Worm (Caenorhabditis elegans): ENCODE measurements around the gene lgc-25.

Gene lgc-25

ce11 chrX:14164234-14164633 lies 2.7 kb upstream of the lgc-25 start, which contains the start of gene vha-20 (continued):
- TF ChIP-seq T07F8.4 (tag; optimal IDR thresholded peaks at IDR 0.05), result no peak
- no peak for TF ChIP-seq attf-3 (GFP tag; conservative IDR thresholded peaks at IDR 0.05)
- no peak for TF ChIP-seq aptf-3 (GFP tag; IDR thresholded peaks at IDR 0.05)
- no peak for TF ChIP-seq F57C9.4 (tag; optimal IDR thresholded peaks at IDR 0.05)
- no peak for TF ChIP-seq B0019.2 (GFP tag; conservative IDR thresholded peaks at IDR 0.05)
- TF ChIP-seq hrde-1 (tag; optimal IDR thresholded peaks at IDR 0.05; ENCODE audit: borderline replicate concordance), result no peak
- no peak for TF ChIP-seq ekl-4 (GFP tag; IDR thresholded peaks at IDR 0.05)
- TF ChIP-seq lin-40 (tag; optimal IDR thresholded peaks at IDR 0.05), result no peak
- no peak for TF ChIP-seq madf-6 (GFP tag; IDR thresholded peaks at IDR 0.05)
- TF ChIP-seq cebp-1 (GFP tag; IDR thresholded peaks at IDR 0.05), result no peak
- TF ChIP-seq cebp-1 (tag; optimal IDR thresholded peaks at IDR 0.05), result peak; percentile 13
- TF ChIP-seq F22D6.2 (tag; optimal IDR thresholded peaks at IDR 0.05), result no peak
- TF ChIP-seq B0336.3 (GFP tag; IDR thresholded peaks at IDR 0.05), result peak; percentile 35; the same call in 1 of the 2 replicates
- no peak for TF ChIP-seq F49E8.2 (tag; optimal IDR thresholded peaks at IDR 0.05; ENCODE audit: insufficient read depth)
- TF ChIP-seq atf-7 (tag; optimal IDR thresholded peaks at IDR 0.05), result no peak
- TF ChIP-seq Y95B8A.8 (GFP tag; IDR thresholded peaks at IDR 0.05), result 0 out of 2 replicates have a peak, but pooled peaks have one; percentile 6
- TF ChIP-seq somi-1 (GFP tag; optimal IDR thresholded peaks at IDR 0.05), result no peak
- no peak for TF ChIP-seq C17E4.6 (GFP tag; IDR thresholded peaks at IDR 0.05)
- 0 out of 2 replicates have a peak, but pooled peaks have one; percentile 8 for TF ChIP-seq zfh-2 (GFP tag; conservative IDR thresholded peaks at IDR 0.05)
- no peak for TF ChIP-seq lag-1 (GFP tag; IDR thresholded peaks at IDR 0.05)
- TF ChIP-seq chd-7 (tag; optimal IDR thresholded peaks at IDR 0.05), result peak; percentile 55
- TF ChIP-seq attf-5 (GFP tag; optimal IDR thresholded peaks at IDR 0.05), result no peak
- no peak for TF ChIP-seq lin-26 (GFP tag; IDR thresholded peaks at IDR 0.05)
- no peak for TF ChIP-seq nfya-1 (tag; optimal IDR thresholded peaks at IDR 0.05; ENCODE audit: borderline replicate concordance, insufficient read depth)
- TF ChIP-seq Y67H2A.10 (GFP tag; conservative IDR thresholded peaks at IDR 0.05), result no peak
- TF ChIP-seq mcd-1 (GFP tag; IDR thresholded peaks at IDR 0.05), result peak; percentile 33; the same call in 1 of the 2 replicates
- TF ChIP-seq ceh-40 (GFP tag; IDR thresholded peaks at IDR 0.05), result no peak
- peak; percentile 25; the same call in 1 of the 2 replicates for TF ChIP-seq Y56A3A.18 (GFP tag; IDR thresholded peaks at IDR 0.05)
- TF ChIP-seq repo-1 (tag; optimal IDR thresholded peaks at IDR 0.05), result peak; percentile 11
- no peak for TF ChIP-seq K11D2.4 (GFP tag; IDR thresholded peaks at IDR 0.05)
- TF ChIP-seq aptf-2 (GFP tag; conservative IDR thresholded peaks at IDR 0.05), result no peak
- no peak for TF ChIP-seq ceh-100 (GFP tag; IDR thresholded peaks at IDR 0.05)
- TF ChIP-seq ztf-28 (GFP tag; IDR thresholded peaks at IDR 0.05), result no peak
- TF ChIP-seq ets-4 (GFP tag; optimal IDR thresholded peaks at IDR 0.05), result no peak
- TF ChIP-seq F52B5.7 (tag; optimal IDR thresholded peaks at IDR 0.05), result peak; percentile 13
- no peak for TF ChIP-seq unc-130 (GFP tag; optimal IDR thresholded peaks at IDR 0.05)
- no peak for TF ChIP-seq hlh-12 (tag; optimal IDR thresholded peaks at IDR 0.05)
- no peak for TF ChIP-seq hmg-1.2 (GFP tag; IDR thresholded peaks at IDR 0.05)
- no peak for TF ChIP-seq ztf-6 (GFP tag; IDR thresholded peaks at IDR 0.05)
- no peak for TF ChIP-seq ztf-18 (tag; optimal IDR thresholded peaks at IDR 0.05)
- TF ChIP-seq nhr-27 (tag; optimal IDR thresholded peaks at IDR 0.05), result no peak
- no peak for TF ChIP-seq F23B12.7 (tag; optimal IDR thresholded peaks at IDR 0.05; ENCODE audit: insufficient read depth)
- no peak for TF ChIP-seq ceh-27 (GFP tag; optimal IDR thresholded peaks at IDR 0.05)
- TF ChIP-seq dpl-1 (GFP tag; optimal IDR thresholded peaks at IDR 0.05), result no peak
- TF ChIP-seq egl-44 (GFP tag; IDR thresholded peaks at IDR 0.05), result 0 out of 2 replicates have a peak, but pooled peaks have one; percentile 19
- TF ChIP-seq die-1 (tag; optimal IDR thresholded peaks at IDR 0.05), result no peak
- peak in 1 of 2 experiments; percentile 16 for TF ChIP-seq let-607 (tag; optimal IDR thresholded peaks at IDR 0.05)
- no peak for TF ChIP-seq him-1 (tag; optimal IDR thresholded peaks at IDR 0.05)
- no peak for TF ChIP-seq bed-2 (GFP tag; IDR thresholded peaks at IDR 0.05)
